Worm (Caenorhabditis elegans): ENCODE results near the gene ZK1240.5.

Gene ZK1240.5

DNA sequence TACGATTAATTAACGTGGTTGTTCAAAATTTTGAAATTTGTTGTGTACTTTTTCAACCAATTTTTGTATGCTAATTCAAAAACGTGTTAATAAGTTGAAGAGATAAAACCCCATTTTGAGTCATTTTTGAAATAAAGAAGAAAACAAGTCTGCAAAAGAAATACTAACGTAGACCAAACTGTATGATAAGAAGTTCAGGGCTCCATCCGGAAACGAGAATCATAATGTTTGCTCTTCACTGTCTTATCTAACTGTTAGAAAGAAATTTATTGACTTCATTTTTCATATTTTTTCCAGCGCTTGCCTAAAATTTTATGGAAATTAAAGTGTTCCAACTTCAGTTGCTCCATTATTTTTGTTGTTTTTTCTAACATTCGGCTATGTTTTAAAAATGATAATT lies 12.2 kb downstream of the ZK1240.5 start:
- TF ChIP-seq ama-1 (optimal IDR thresholded peaks at IDR 0.05), result no peak
- no peak for TF ChIP-seq B0310.2 (tag; optimal IDR thresholded peaks at IDR 0.05)
- TF ChIP-seq aly-1 (tag; optimal IDR thresholded peaks at IDR 0.05), result no peak
- no peak for TF ChIP-seq tbx-11 (GFP tag; IDR thresholded peaks at IDR 0.05)
- no peak for TF ChIP-seq flt-1 (GFP tag; IDR thresholded peaks at IDR 0.05)
- TF ChIP-seq hmbx-1 (tag; optimal IDR thresholded peaks at IDR 0.05), result no peak
- no peak for TF ChIP-seq ceh-13 (GFP tag; optimal IDR thresholded peaks at IDR 0.05)
- no peak for TF ChIP-seq scrt-1 (GFP tag; IDR thresholded peaks at IDR 0.05)
- TF ChIP-seq F13C5.2 (tag; optimal IDR thresholded peaks at IDR 0.05), result no peak
- no peak for TF ChIP-seq pes-1 (GFP tag; IDR thresholded peaks at IDR 0.05)
- no peak for TF ChIP-seq hmg-4 (GFP tag; optimal IDR thresholded peaks at IDR 0.05)
- no peak for TF ChIP-seq ceh-36 (tag; optimal IDR thresholded peaks at IDR 0.05)
- no peak for TF ChIP-seq ets-7 (tag; optimal IDR thresholded peaks at IDR 0.05)
- no peak for TF ChIP-seq tra-4 (tag; optimal IDR thresholded peaks at IDR 0.05)
- TF ChIP-seq hnd-1 (tag; optimal IDR thresholded peaks at IDR 0.05), result no peak
- TF ChIP-seq tbx-37 (GFP tag; conservative IDR thresholded peaks at IDR 0.05), result no peak
- TF ChIP-seq sea-1 (GFP tag; conservative IDR thresholded peaks at IDR 0.05), result no peak

DNA sequence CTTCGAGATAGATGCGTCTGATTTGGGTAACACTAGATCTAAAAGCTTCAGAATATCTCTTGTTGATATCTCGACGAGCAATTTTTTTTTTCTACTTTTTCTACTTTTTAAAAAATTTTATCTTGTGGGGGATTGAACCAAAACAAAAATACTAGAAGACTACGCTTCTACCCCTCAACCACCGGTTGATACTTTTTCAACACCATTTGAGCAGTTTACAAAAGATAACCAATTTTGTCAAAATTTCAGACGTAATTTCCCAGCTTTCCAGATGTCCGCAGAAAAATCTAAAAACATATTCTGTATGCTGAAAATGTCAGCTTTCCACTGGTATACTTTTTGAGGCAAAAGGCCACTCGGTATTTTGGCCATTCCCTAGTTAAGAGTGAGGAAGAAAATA lies 13.2 kb downstream of the ZK1240.5 start:
- no peak for TF ChIP-seq hnd-1 (tag; optimal IDR thresholded peaks at IDR 0.05)

DNA sequence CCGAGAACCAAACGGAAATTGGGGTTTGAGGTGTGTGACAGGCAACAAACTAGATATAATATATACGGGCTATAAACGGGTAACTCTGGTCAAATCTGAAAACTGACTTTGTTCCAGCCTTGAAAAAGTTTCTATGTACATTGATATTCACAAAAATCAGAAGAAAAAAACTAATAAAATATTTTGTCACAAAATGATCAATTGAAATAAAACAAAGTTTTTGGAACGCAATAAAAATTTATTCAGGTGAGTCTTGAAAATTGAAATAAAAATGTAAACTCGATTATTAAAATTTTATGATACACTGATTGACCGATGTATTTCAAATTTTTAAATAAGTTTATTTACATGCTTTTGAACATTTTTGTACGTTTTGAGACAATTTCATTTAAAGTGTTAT lies 15.4 kb downstream of the ZK1240.5 start, which contains the start of gene B0281.6:
TSS of gene B0281.6 (minus strand) at position 101 of the 400 bp plus-strand sequence.
- TF ChIP-seq flt-1 (GFP tag; IDR thresholded peaks at IDR 0.05) (no peak), B0310.2 (tag; optimal IDR thresholded peaks at IDR 0.05) (no peak), ama-1 (optimal IDR thresholded peaks at IDR 0.05) (no peak), tra-4 (tag; optimal IDR thresholded peaks at IDR 0.05) (no peak), hnd-1 (tag; optimal IDR thresholded peaks at IDR 0.05) (no peak), ets-7 (tag; optimal IDR thresholded peaks at IDR 0.05) (no peak), ceh-36 (tag; optimal IDR thresholded peaks at IDR 0.05) (no peak), hmg-4 (GFP tag; optimal IDR thresholded peaks at IDR 0.05) (no peak), sea-1 (GFP tag; conservative IDR thresholded peaks at IDR 0.05) (no peak), aly-1 (tag; optimal IDR thresholded peaks at IDR 0.05) (no peak), hmbx-1 (tag; optimal IDR thresholded peaks at IDR 0.05) (no peak), ceh-13 (GFP tag; optimal IDR thresholded peaks at IDR 0.05) (no peak), tbx-37 (GFP tag; conservative IDR thresholded peaks at IDR 0.05) (no peak)

ce11 chrII:2300861-2301260 lies 16.9 kb downstream of the ZK1240.5 start, which contains the start of gene B0281.5:
Gene B0281.5, minus strand, starts transcription at chrII:2300961.
- TF ChIP-seq ceh-36 (tag; optimal IDR thresholded peaks at IDR 0.05) (no peak), tbx-11 (GFP tag; IDR thresholded peaks at IDR 0.05) (no peak), ama-1 (optimal IDR thresholded peaks at IDR 0.05) (no peak), scrt-1 (GFP tag; IDR thresholded peaks at IDR 0.05) (no peak), tbx-37 (GFP tag; conservative IDR thresholded peaks at IDR 0.05) (no peak), hmbx-1 (tag; optimal IDR thresholded peaks at IDR 0.05) (no peak), hmg-4 (GFP tag; optimal IDR thresholded peaks at IDR 0.05) (no peak), B0310.2 (tag; optimal IDR thresholded peaks at IDR 0.05) (no peak)

- no peak for TF ChIP-seq ceh-13 (GFP tag; optimal IDR thresholded peaks at IDR 0.05)
These were observed 19.0 kb downstream of the ZK1240.5 start, which contains the start of gene B0281.4 for ce11 chrII:2298742-2299141. Gene B0281.4, minus strand, starts transcription at chrII:2298842.

- TF ChIP-seq scrt-1 (GFP tag; IDR thresholded peaks at IDR 0.05) (no peak), tbx-11 (GFP tag; IDR thresholded peaks at IDR 0.05) (no peak), hmg-4 (GFP tag; optimal IDR thresholded peaks at IDR 0.05) (no peak), tra-4 (tag; optimal IDR thresholded peaks at IDR 0.05) (no peak), ets-7 (tag; optimal IDR thresholded peaks at IDR 0.05) (no peak), ama-1 (optimal IDR thresholded peaks at IDR 0.05) (no peak), ceh-13 (GFP tag; optimal IDR thresholded peaks at IDR 0.05) (no peak), pes-1 (GFP tag; IDR thresholded peaks at IDR 0.05) (no peak), hnd-1 (tag; optimal IDR thresholded peaks at IDR 0.05) (no peak), hmbx-1 (tag; optimal IDR thresholded peaks at IDR 0.05) (no peak), B0310.2 (tag; optimal IDR thresholded peaks at IDR 0.05) (no peak), flt-1 (GFP tag; IDR thresholded peaks at IDR 0.05) (no peak)
These were observed 21.9 kb downstream of the ZK1240.5 start, which contains the start of gene fbxc-25 for ce11 chrII:2295817-2296315. Gene fbxc-25, minus strand, starts transcription at chrII:2296265.

- no peak for TF ChIP-seq F13C5.2 (tag; optimal IDR thresholded peaks at IDR 0.05)
These were observed 25.2 kb downstream of the ZK1240.5 start for ce11 chrII:2292549-2292948.

- TF ChIP-seq ceh-36 (tag; optimal IDR thresholded peaks at IDR 0.05), result no peak
These were observed 25.7 kb downstream of the ZK1240.5 start, which contains the start of gene K09F6.7 for ce11 chrII:2292027-2292426. Gene K09F6.7, minus strand, starts transcription at chrII:2292127.

ce11 chrII:2289441-2289840 lies 28.3 kb downstream of the ZK1240.5 start:
- no peak for TF ChIP-seq flt-1 (GFP tag; IDR thresholded peaks at IDR 0.05)
- TF ChIP-seq ama-1 (optimal IDR thresholded peaks at IDR 0.05), result no peak
- TF ChIP-seq pes-1 (GFP tag; IDR thresholded peaks at IDR 0.05), result no peak
- no peak for TF ChIP-seq aly-1 (tag; optimal IDR thresholded peaks at IDR 0.05)
- no peak for TF ChIP-seq B0310.2 (tag; optimal IDR thresholded peaks at IDR 0.05)
- TF ChIP-seq ceh-36 (tag; optimal IDR thresholded peaks at IDR 0.05), result no peak
- no peak for TF ChIP-seq hmg-4 (GFP tag; optimal IDR thresholded peaks at IDR 0.05)
